Worm (Caenorhabditis elegans): Measurements from ENCODE around the gene scl-11.
A peak's percentile ranks its signal among the peaks of the same experiment; 100 is the strongest.

DNA sequence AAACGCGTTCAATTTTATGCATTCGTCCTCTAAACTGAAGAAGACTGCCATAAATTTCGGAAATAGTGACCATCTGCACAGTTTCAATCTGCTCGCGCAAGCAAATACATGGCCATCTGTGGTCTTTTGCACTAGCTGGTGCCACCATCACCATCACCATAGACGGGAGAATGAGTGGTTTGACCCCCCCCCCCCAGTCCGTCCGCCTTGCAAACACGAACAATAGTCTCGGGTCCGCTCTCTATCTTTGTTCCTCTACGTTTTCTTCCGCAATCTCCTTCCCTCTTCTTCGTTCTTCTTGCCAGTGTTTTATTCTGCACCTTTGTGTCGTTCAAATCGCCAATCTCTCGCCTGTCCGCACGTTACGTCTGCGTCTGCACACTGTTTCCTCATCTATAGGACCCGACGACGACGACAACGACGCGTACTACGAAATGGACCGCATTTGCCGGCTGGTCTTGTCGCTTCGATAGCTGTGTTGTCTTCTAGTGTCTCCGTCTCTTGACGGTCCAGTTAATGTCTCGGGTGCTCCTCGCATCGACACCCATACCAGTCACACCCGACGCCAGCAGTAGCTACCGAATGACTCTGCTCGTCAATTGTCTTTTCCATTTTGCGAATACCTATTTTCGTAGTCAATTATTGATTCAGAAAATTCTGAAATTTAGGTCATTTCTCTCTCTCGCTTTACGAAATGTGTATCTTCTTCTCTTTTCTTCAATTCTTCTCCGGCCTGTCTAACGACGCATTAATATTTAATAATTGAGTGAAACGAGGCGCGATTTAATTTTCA is 21.3 kb upstream of the scl-11 start:
- no peak for TF ChIP-seq ama-1 (optimal IDR thresholded peaks at IDR 0.05)
- no peak for TF ChIP-seq sea-1 (GFP tag; conservative IDR thresholded peaks at IDR 0.05)
- peak; percentile 77 for TF ChIP-seq F13C5.2 (tag; optimal IDR thresholded peaks at IDR 0.05)
- TF ChIP-seq aly-1 (tag; optimal IDR thresholded peaks at IDR 0.05) = no peak
- no peak for TF ChIP-seq scrt-1 (GFP tag; IDR thresholded peaks at IDR 0.05)
- peak; percentile 46 for TF ChIP-seq ets-7 (tag; optimal IDR thresholded peaks at IDR 0.05)
- TF ChIP-seq tbx-11 (GFP tag; IDR thresholded peaks at IDR 0.05) = no peak
- no peak for TF ChIP-seq flt-1 (GFP tag; IDR thresholded peaks at IDR 0.05)
- no peak for TF ChIP-seq hmbx-1 (tag; optimal IDR thresholded peaks at IDR 0.05)
- no peak for TF ChIP-seq tra-4 (tag; optimal IDR thresholded peaks at IDR 0.05)
- TF ChIP-seq hnd-1 (tag; optimal IDR thresholded peaks at IDR 0.05) = no peak
- TF ChIP-seq ceh-36 (tag; optimal IDR thresholded peaks at IDR 0.05) = no peak
- TF ChIP-seq B0310.2 (tag; optimal IDR thresholded peaks at IDR 0.05) = no peak
